Fruit fly (Drosophila melanogaster) whole organism, adult: Measurements from ENCODE around the gene CG7483.

Experiments used
- CG11617 ChIP-seq: fragments of 200-800 bp; sonication (Bioruptor generic); optimal IDR thresholded peaks from 2 replicates; lab custom pipeline; 2017; ENCODE audit warnings: mild to moderate bottlenecking, missing biosample characterization, missing genetic modification reagents, missing genetic modification characterization
- CG12768 ChIP-seq: fragments of 200-800 bp; sonication (Bioruptor generic); optimal IDR thresholded peaks from 2 replicates; lab custom pipeline; 2017; ENCODE audit warnings: missing biosample characterization, missing genetic modification characterization, mild to moderate bottlenecking, moderate library complexity, missing genetic modification reagents
- CG14711 ChIP-seq: fragments of 200-800 bp; sonication (Bioruptor generic); optimal IDR thresholded peaks from 2 replicates; lab custom pipeline; 2018; ENCODE audit warnings: missing biosample characterization, mild to moderate bottlenecking, missing genetic modification characterization, moderate library complexity
- CG1620 ChIP-seq: fragments of 200-800 bp; sonication (Bioruptor generic); optimal IDR thresholded peaks from 2 replicates; lab custom pipeline; 2016; ENCODE audit warnings: missing biosample characterization, missing genetic modification characterization
- CG33017 ChIP-seq: fragments of 200-800 bp; sonication (Bioruptor generic); optimal IDR thresholded peaks from 2 replicates; lab custom pipeline; 2018; ENCODE audit warnings: missing biosample characterization, mild to moderate bottlenecking, missing genetic modification characterization, moderate library complexity
- CG5204 ChIP-seq: fragments of 200-800 bp; sonication (Bioruptor generic); optimal IDR thresholded peaks from 2 replicates; lab custom pipeline; 2016; ENCODE audit warnings: missing biosample characterization, missing genetic modification characterization
- CG7045 ChIP-seq: fragments of 200-800 bp; sonication (Bioruptor generic); optimal IDR thresholded peaks from 2 replicates; lab custom pipeline; 2017; ENCODE audit warnings: missing biosample characterization, mild to moderate bottlenecking, missing genetic modification characterization
- CG7101 ChIP-seq: fragments of 200-800 bp; sonication (Bioruptor generic); optimal IDR thresholded peaks from 2 replicates; lab custom pipeline; 2018; ENCODE audit warnings: missing biosample characterization, mild to moderate bottlenecking, missing genetic modification characterization, moderate library complexity
- Clk ChIP-seq: fragments of 200-800 bp; sonication (Bioruptor generic); optimal IDR thresholded peaks from 2 replicates; lab custom pipeline; 2017; ENCODE audit warnings: missing biosample characterization, missing genetic modification characterization
- Crg-1 ChIP-seq: fragments of 200-800 bp; sonication (Bioruptor generic); optimal IDR thresholded peaks from 2 replicates; lab custom pipeline; 2016; ENCODE audit warnings: missing biosample characterization, missing genetic modification characterization
- Hr96 ChIP-seq: fragments of 200-800 bp; sonication (Bioruptor generic); optimal IDR thresholded peaks from 2 replicates; lab custom pipeline; 2016; ENCODE audit warnings: missing biosample characterization, missing genetic modification characterization
- Mnt ChIP-seq: fragments of 200-800 bp; sonication (Bioruptor generic); optimal IDR thresholded peaks from 2 replicates; lab custom pipeline; 2016; ENCODE audit warnings: missing biosample characterization, mild to moderate bottlenecking, missing genetic modification characterization
- bab1 ChIP-seq: fragments of 200-800 bp; sonication (Bioruptor generic); optimal IDR thresholded peaks from 3 replicates; lab custom pipeline; 2019; ENCODE audit warnings: missing biosample characterization, mild to moderate bottlenecking, missing genetic modification characterization, moderate library complexity
- cic ChIP-seq: fragments of 200-800 bp; sonication (Bioruptor generic); optimal IDR thresholded peaks from 2 replicates; lab custom pipeline; 2017; ENCODE audit warnings: missing biosample characterization, mild to moderate bottlenecking, missing genetic modification characterization, moderate library complexity
- cnc ChIP-seq, 2 experiments: fragments of >200 bp; optimal IDR thresholded peaks; 2 replicates each; lab custom pipeline; 2017
- kay ChIP-seq: fragments of 200-800 bp; sonication (Bioruptor generic); peaks from one replicate; lab custom pipeline; 2016; ENCODE audit warnings: missing biosample characterization, missing genetic modification characterization, borderline replicate concordance
- ovo ChIP-seq: fragments of 200-800 bp; sonication (Bioruptor generic); optimal IDR thresholded peaks from 2 replicates; lab custom pipeline; 2016; ENCODE audit warnings: missing biosample characterization, missing genetic modification characterization
- pad ChIP-seq: fragments of 200-800 bp; sonication (Bioruptor generic); optimal IDR thresholded peaks from 3 replicates; lab custom pipeline; 2017; ENCODE audit warnings: missing biosample characterization, missing genetic modification characterization, mild to moderate bottlenecking, moderate library complexity, missing genetic modification reagents
- tj ChIP-seq: fragments of 200-800 bp; sonication (Bioruptor generic); optimal IDR thresholded peaks from 3 replicates; lab custom pipeline; 2017; ENCODE audit warnings: missing biosample characterization, mild to moderate bottlenecking, missing genetic modification characterization, moderate library complexity
- toe ChIP-seq: fragments of 200-800 bp; sonication (Bioruptor generic); optimal IDR thresholded peaks from 2 replicates; lab custom pipeline; 2016; ENCODE audit warnings: missing biosample characterization, missing genetic modification characterization

Gene CG7483

dm6 chr3R:8344174-8344573, 31.2 kb downstream of the CG7483 start, which contains the start of gene DppIII:
Gene DppIII, plus strand, starts transcription at chr3R:8344400.
- TF ChIP-seq cnc (optimal IDR thresholded peaks at IDR 0.05; lab: Kevin White, UChicago) (peak in 1 of 2 experiments; percentile 40), CG1620 (GFP tag; lab: Kevin White, UChicago) (no peak)

dm6 chr3R:8347279-8347678, 34.3 kb downstream of the CG7483 start, which contains the start of gene CG7352:
Gene CG7352, plus strand, starts transcription at chr3R:8347579.
- TF ChIP-seq ovo (no peak), bab1 (GFP tag; lab: Kevin White, UChicago) (no peak)

- TF ChIP-seq CG1620 (GFP tag; lab: Kevin White, UChicago) (no peak), Mnt (GFP tag; lab: Kevin White, UChicago) (no peak), CG33017 (tag; lab: Kevin White, UChicago) (no peak), cic (no peak), CG7101 (no peak)
These were observed 34.8 kb downstream of the CG7483 start for dm6 chr3R:8347835-8348234.

- TF ChIP-seq CG11617: no peak
- no peak for TF ChIP-seq CG5204 (GFP tag; lab: Kevin White, UChicago)
- no peak for TF ChIP-seq cnc (optimal IDR thresholded peaks at IDR 0.05; lab: Kevin White, UChicago)
These were observed 36.1 kb downstream of the CG7483 start for dm6 chr3R:8349106-8349448.

- TF ChIP-seq CG1620 (GFP tag; lab: Kevin White, UChicago) (peak; percentile 56), CG12768 (peak; percentile 69), Mnt (GFP tag; lab: Kevin White, UChicago) (peak; percentile 21), toe (GFP tag; lab: Kevin White, UChicago) (peak; percentile 63), kay (no peak), CG11617 (peak; percentile 45), cnc (optimal IDR thresholded peaks at IDR 0.05; lab: Kevin White, UChicago) (no peak), CG7101 (peak; percentile 7), bab1 (GFP tag; lab: Kevin White, UChicago) (peak; percentile 46), cic (peak; percentile 14), pad (GFP tag; lab: Kevin White, UChicago) (peak; percentile 18), tj (GFP tag; lab: Kevin White, UChicago) (peak; percentile 45), ovo (no peak)
These were observed 36.6 kb downstream of the CG7483 start, which contains the start of gene Atg13 for dm6 chr3R:8349449-8350115. Gene Atg13, plus strand, starts transcription at chr3R:8349815.

- TF ChIP-seq tj (GFP tag; lab: Kevin White, UChicago) (peak; percentile 62), Hr96 (GFP tag; lab: Kevin White, UChicago) (no peak), cic (peak; percentile 92), kay (peak; percentile 92), CG11617 (no peak), toe (GFP tag; lab: Kevin White, UChicago) (peak; percentile 40), Mnt (GFP tag; lab: Kevin White, UChicago) (peak; percentile 51), CG12768 (peak; percentile 43)
These were observed 40.1 kb downstream of the CG7483 start for dm6 chr3R:8352961-8353728.

dm6 chr3R:8353994-8354393, 41.0 kb downstream of the CG7483 start:
- TF ChIP-seq cic (no peak), CG5204 (GFP tag; lab: Kevin White, UChicago) (peak; percentile 39), pad (GFP tag; lab: Kevin White, UChicago) (no peak), bab1 (GFP tag; lab: Kevin White, UChicago) (no peak), Crg-1 (no peak), CG33017 (tag; lab: Kevin White, UChicago) (no peak), cnc (optimal IDR thresholded peaks at IDR 0.05; lab: Kevin White, UChicago) (no peak), toe (GFP tag; lab: Kevin White, UChicago) (peak; percentile 45), Mnt (GFP tag; lab: Kevin White, UChicago) (no peak), CG7101 (no peak), Hr96 (GFP tag; lab: Kevin White, UChicago) (peak; percentile 67), CG12768 (peak; percentile 94), ovo (no peak), CG14711 (tag; lab: Kevin White, UChicago) (no peak)

dm6 chr3R:8354458-8354857, 41.5 kb downstream of the CG7483 start:
- no peak for TF ChIP-seq CG7045 (GFP tag; lab: Kevin White, UChicago)
- peak; percentile 80 for TF ChIP-seq bab1 (GFP tag; lab: Kevin White, UChicago)
- TF ChIP-seq CG11617: no peak
- TF ChIP-seq ovo: no peak
- no peak for TF ChIP-seq toe (GFP tag; lab: Kevin White, UChicago)
- peak; percentile 27 for TF ChIP-seq pad (GFP tag; lab: Kevin White, UChicago)
- TF ChIP-seq CG33017 (tag; lab: Kevin White, UChicago): peak; percentile 55
- TF ChIP-seq CG14711 (tag; lab: Kevin White, UChicago): peak; percentile 77
- TF ChIP-seq CG5204 (GFP tag; lab: Kevin White, UChicago): no peak
- TF ChIP-seq Mnt (GFP tag; lab: Kevin White, UChicago): no peak
- peak; percentile 90 for TF ChIP-seq kay
- no peak for TF ChIP-seq CG1620 (GFP tag; lab: Kevin White, UChicago)
- no peak for TF ChIP-seq cnc (optimal IDR thresholded peaks at IDR 0.05; lab: Kevin White, UChicago)
- TF ChIP-seq CG12768: no peak
- peak; percentile 32 for TF ChIP-seq cic
- no peak for TF ChIP-seq Clk (GFP tag; lab: Kevin White, UChicago)
- no peak for TF ChIP-seq Crg-1
- TF ChIP-seq Hr96 (GFP tag; lab: Kevin White, UChicago): no peak
- TF ChIP-seq tj (GFP tag; lab: Kevin White, UChicago): peak; percentile 72
- peak; percentile 76 for TF ChIP-seq CG7101
